Worm (Caenorhabditis elegans) whole organism, mixed stage, embryonic: ENCODE results near the gene R11H6.4.

Source experiments
- M03D4.4 ChIP-seq: sonication (generic microtip); optimal IDR thresholded peaks from 2 replicates; lab custom pipeline; 2017; ENCODE audit warnings: mild to moderate bottlenecking, missing genetic modification characterization, missing compliant biosample characterization
- bed-3 ChIP-seq: fragments of 200-800 bp; sonication (Bioruptor generic); optimal IDR thresholded peaks from 3 replicates; lab custom pipeline; 2018; ENCODE audit warnings: mild to moderate bottlenecking, missing genetic modification characterization, moderate library complexity, missing compliant biosample characterization
- blmp-1 ChIP-seq: fragments of 150-350 bp; optimal IDR thresholded peaks from 2 replicates; lab custom pipeline; 2014; ENCODE audit warnings: missing biosample characterization, missing genetic modification characterization
- ceh-39 ChIP-seq: fragments of 150-350 bp; optimal IDR thresholded peaks from 2 replicates; lab custom pipeline; 2014; ENCODE audit warnings: missing biosample characterization, missing genetic modification characterization
- ceh-83 ChIP-seq: fragments of 200-800 bp; sonication (Bioruptor generic); optimal IDR thresholded peaks from 2 replicates; lab custom pipeline; 2018; ENCODE audit warnings: mild to moderate bottlenecking, missing genetic modification characterization, missing compliant biosample characterization
- ces-1 ChIP-seq: fragments of 150-350 bp; optimal IDR thresholded peaks from 2 replicates; lab custom pipeline; 2014; ENCODE audit warnings: missing biosample characterization, missing genetic modification reagents, missing genetic modification characterization
- cnd-1 ChIP-seq: fragments of 200-800 bp; sonication (Bioruptor generic); optimal IDR thresholded peaks from 2 replicates; lab custom pipeline; 2018; ENCODE audit warnings: mild to moderate bottlenecking, missing genetic modification characterization, missing compliant biosample characterization
- drap-1 ChIP-seq: fragments of 200-800 bp; sonication (Bioruptor generic); optimal IDR thresholded peaks from 3 replicates; lab custom pipeline; 2018; ENCODE audit warnings: mild to moderate bottlenecking, missing genetic modification characterization, missing compliant biosample characterization
- elt-1 ChIP-seq: sonication (generic microtip); optimal IDR thresholded peaks from 2 replicates; lab custom pipeline; 2017; ENCODE audit warnings: missing genetic modification characterization, mild to moderate bottlenecking, missing compliant biosample characterization, antibody characterized with exemption, moderate library complexity, borderline replicate concordance; ENCODE audit not compliant: insufficient read depth
- elt-3 ChIP-seq: fragments of 150-350 bp; optimal IDR thresholded peaks from 2 replicates; lab custom pipeline; 2014; ENCODE audit warnings: missing biosample characterization, missing genetic modification characterization
- flh-1 ChIP-seq: fragments of 200-800 bp; sonication (Bioruptor generic); optimal IDR thresholded peaks from 2 replicates; lab custom pipeline; 2018; ENCODE audit warnings: mild to moderate bottlenecking, missing genetic modification characterization, moderate library complexity, missing compliant biosample characterization
- ham-2 ChIP-seq: fragments of 200-800 bp; sonication (Bioruptor generic); optimal IDR thresholded peaks from 2 replicates; lab custom pipeline; 2018; ENCODE audit warnings: mild to moderate bottlenecking, missing genetic modification characterization, missing compliant biosample characterization
- hlh-1 ChIP-seq: fragments of 150-350 bp; optimal IDR thresholded peaks from 2 replicates; lab custom pipeline; 2014; ENCODE audit warnings: missing biosample characterization, missing genetic modification reagents, missing genetic modification characterization
- lin-13 ChIP-seq: fragments of 150-350 bp; optimal IDR thresholded peaks from 2 replicates; lab custom pipeline; 2014; ENCODE audit warnings: missing biosample characterization, missing genetic modification characterization
- lin-32 ChIP-seq: fragments of 200-800 bp; sonication (Bioruptor generic); optimal IDR thresholded peaks from 2 replicates; lab custom pipeline; 2018; ENCODE audit warnings: mild to moderate bottlenecking, missing genetic modification characterization, missing compliant biosample characterization
- lsy-2 ChIP-seq: fragments of 150-350 bp; optimal IDR thresholded peaks from 2 replicates; lab custom pipeline; 2014; ENCODE audit warnings: missing biosample characterization, missing genetic modification characterization
- mab-5 ChIP-seq: fragments of 150-350 bp; optimal IDR thresholded peaks from 2 replicates; lab custom pipeline; 2014; ENCODE audit warnings: missing biosample characterization, missing genetic modification characterization
- mep-1 ChIP-seq: fragments of 150-350 bp; optimal IDR thresholded peaks from 2 replicates; lab custom pipeline; 2017; ENCODE audit warnings: missing biosample characterization, missing genetic modification reagents, missing genetic modification characterization, inconsistent platforms
- mls-2 ChIP-seq: sonication (generic microtip); optimal IDR thresholded peaks from 2 replicates; lab custom pipeline; 2016; ENCODE audit warnings: mild to moderate bottlenecking, missing genetic modification characterization, moderate library complexity, missing compliant biosample characterization
- nhr-12 ChIP-seq: fragments of 150-350 bp; optimal IDR thresholded peaks from 2 replicates; lab custom pipeline; 2014; ENCODE audit warnings: missing biosample characterization, missing genetic modification characterization
- nhr-2 ChIP-seq: fragments of 150-350 bp; optimal IDR thresholded peaks from 2 replicates; lab custom pipeline; 2014; ENCODE audit warnings: missing biosample characterization, missing genetic modification characterization
- nhr-237 ChIP-seq: fragments of 150-350 bp; optimal IDR thresholded peaks from 2 replicates; lab custom pipeline; 2014; ENCODE audit warnings: missing biosample characterization, missing genetic modification characterization
- nhr-28 ChIP-seq: fragments of 150-350 bp; optimal IDR thresholded peaks from 2 replicates; lab custom pipeline; 2014; ENCODE audit warnings: missing biosample characterization, missing genetic modification characterization
- nhr-76 ChIP-seq: sonication (generic microtip); optimal IDR thresholded peaks from 2 replicates; lab custom pipeline; 2017; ENCODE audit warnings: missing biosample characterization, missing genetic modification characterization
- sem-2 ChIP-seq: fragments of 200-800 bp; sonication (Bioruptor generic); optimal IDR thresholded peaks from 2 replicates; lab custom pipeline; 2018; ENCODE audit warnings: mild to moderate bottlenecking, missing genetic modification characterization, missing compliant biosample characterization
- snpc-4 ChIP-seq: fragments of 150-350 bp; optimal IDR thresholded peaks from 2 replicates; lab custom pipeline; 2014; ENCODE audit warnings: missing biosample characterization, missing genetic modification characterization
- sptf-1 ChIP-seq: sonication (generic microtip); optimal IDR thresholded peaks from 2 replicates; lab custom pipeline; 2017; ENCODE audit warnings: mild to moderate bottlenecking, missing genetic modification characterization, moderate library complexity, missing compliant biosample characterization
- tbx-8 ChIP-seq: fragments of 200-800 bp; sonication (Bioruptor generic); optimal IDR thresholded peaks from 2 replicates; lab custom pipeline; 2018; ENCODE audit warnings: mild to moderate bottlenecking, missing genetic modification characterization, moderate library complexity, missing compliant biosample characterization
- unc-120 ChIP-seq: sonication (generic microtip); optimal IDR thresholded peaks from 2 replicates; lab custom pipeline; 2017; ENCODE audit warnings: missing genetic modification characterization, missing compliant biosample characterization; ENCODE audit not compliant: poor library complexity, severe bottlenecking
- unc-62 ChIP-seq: fragments of 150-350 bp; optimal IDR thresholded peaks from 2 replicates; lab custom pipeline; 2014; ENCODE audit warnings: missing biosample characterization, missing genetic modification reagents, missing genetic modification characterization
- zip-8 ChIP-seq: fragments of 150-350 bp; optimal IDR thresholded peaks from 2 replicates; lab custom pipeline; 2014; ENCODE audit warnings: missing biosample characterization, missing genetic modification characterization

The R11H6.4 gene

ce11 chrV:14625662-14626061 lies 15.9 kb downstream of the R11H6.4 start:
- TF ChIP-seq M03D4.4 (tag; lab: Kevin White, UChicago) (no peak), drap-1 (no peak), hlh-1 (tag; lab: Kevin White, UChicago) (peak; percentile 80), ham-2 (GFP tag; lab: Kevin White, UChicago) (no peak), mls-2 (tag; lab: Kevin White, UChicago) (no peak), sptf-1 (no peak), unc-120 (tag; lab: Kevin White, UChicago) (peak; percentile 54), unc-62 (peak; percentile 95), elt-3 (tag; lab: Kevin White, UChicago) (no peak), tbx-8 (GFP tag; lab: Kevin White, UChicago) (no peak)

ce11 chrV:14631588-14631987 lies 21.8 kb downstream of the R11H6.4 start, which contains the start of gene F43D2.3:
TSS of gene F43D2.3 (plus strand) at chrV:14631888.
- no peak for TF ChIP-seq zip-8 (tag; lab: Kevin White, UChicago)
- no peak for TF ChIP-seq mab-5 (tag; lab: Kevin White, UChicago)
- TF ChIP-seq ham-2 (GFP tag; lab: Kevin White, UChicago): no peak
- TF ChIP-seq, all 35 proteins: peak for 0

- TF ChIP-seq ceh-83 (GFP tag; lab: Kevin White, UChicago) (no peak), zip-8 (tag; lab: Kevin White, UChicago) (no peak), tbx-8 (GFP tag; lab: Kevin White, UChicago) (no peak), mab-5 (tag; lab: Kevin White, UChicago) (no peak), snpc-4 (tag; lab: Kevin White, UChicago) (no peak), bed-3 (GFP tag; lab: Kevin White, UChicago) (no peak), M03D4.4 (tag; lab: Kevin White, UChicago) (no peak), drap-1 (no peak), cnd-1 (tag; lab: Kevin White, UChicago) (no peak), sptf-1 (no peak), elt-1 (tag; lab: Kevin White, UChicago) (no peak)
These were observed 23.6 kb downstream of the R11H6.4 start for ce11 chrV:14633319-14633718.

DNA sequence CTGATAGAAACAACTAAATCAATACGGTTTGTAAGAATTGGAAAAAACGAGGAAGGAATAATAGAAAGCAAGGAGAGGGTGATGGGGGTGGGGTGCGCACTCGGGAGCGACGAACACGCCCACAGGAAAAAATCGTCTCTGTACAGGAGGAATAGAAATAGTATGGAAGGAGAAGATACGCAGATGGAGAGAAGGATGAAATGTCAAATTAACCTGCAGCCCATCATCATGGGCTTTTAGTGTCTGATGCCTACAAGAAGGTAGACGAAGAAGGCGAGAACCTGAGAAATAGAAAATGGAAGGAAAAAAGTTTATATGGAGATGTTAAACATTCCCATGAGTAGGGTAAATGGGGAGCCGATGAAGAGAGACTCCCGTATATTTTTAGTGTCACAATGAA lies 25.4 kb downstream of the R11H6.4 start, which contains the start of gene F43D2.6:
Gene F43D2.6 (minus strand): TSS at position 62 of the 400 bp plus-strand sequence.
- no peak for TF ChIP-seq ceh-39 (tag; lab: Kevin White, UChicago)

- TF ChIP-seq blmp-1 (tag; lab: Kevin White, UChicago) (no peak), nhr-12 (tag; lab: Kevin White, UChicago) (no peak), lin-32 (GFP tag; lab: Kevin White, UChicago) (no peak), unc-62 (no peak), nhr-28 (no peak), zip-8 (tag; lab: Kevin White, UChicago) (no peak), lsy-2 (tag; lab: Kevin White, UChicago) (no peak), ham-2 (GFP tag; lab: Kevin White, UChicago) (no peak), snpc-4 (tag; lab: Kevin White, UChicago) (no peak), mls-2 (tag; lab: Kevin White, UChicago) (no peak), bed-3 (GFP tag; lab: Kevin White, UChicago) (no peak), ces-1 (no peak), nhr-76 (tag; lab: Kevin White, UChicago) (no peak), nhr-237 (tag; lab: Kevin White, UChicago) (no peak), sem-2 (GFP tag; lab: Kevin White, UChicago) (no peak)
These were observed 28.3 kb downstream of the R11H6.4 start for ce11 chrV:14638075-14638474.

- TF ChIP-seq ceh-39 (tag; lab: Kevin White, UChicago) (no peak), nhr-12 (tag; lab: Kevin White, UChicago) (no peak), cnd-1 (tag; lab: Kevin White, UChicago) (no peak), sem-2 (GFP tag; lab: Kevin White, UChicago) (no peak), nhr-2 (no peak), lin-13 (tag; lab: Kevin White, UChicago) (no peak), unc-62 (no peak), lsy-2 (tag; lab: Kevin White, UChicago) (no peak), ceh-83 (GFP tag; lab: Kevin White, UChicago) (no peak), flh-1 (no peak), sptf-1 (no peak), mep-1 (tag; lab: Kevin White, UChicago) (no peak), elt-1 (tag; lab: Kevin White, UChicago) (no peak), mab-5 (tag; lab: Kevin White, UChicago) (no peak), lin-32 (GFP tag; lab: Kevin White, UChicago) (no peak)
These were observed 30.3 kb downstream of the R11H6.4 start, which contains the start of gene F43D2.7 for ce11 chrV:14640071-14640470. TSS of gene F43D2.7 (minus strand) at chrV:14640171.
